Worm (Caenorhabditis elegans) whole organism, mixed stage, embryonic: Measurements from ENCODE around the gene F53G2.2.

Experiments
- M03D4.4 ChIP-seq: sonication (generic microtip); optimal IDR thresholded peaks from 2 replicates; lab custom pipeline; 2017; ENCODE audit warnings: mild to moderate bottlenecking, missing genetic modification characterization, missing compliant biosample characterization
- bed-3 ChIP-seq: fragments of 200-800 bp; sonication (Bioruptor generic); optimal IDR thresholded peaks from 3 replicates; lab custom pipeline; 2018; ENCODE audit warnings: mild to moderate bottlenecking, missing genetic modification characterization, moderate library complexity, missing compliant biosample characterization
- blmp-1 ChIP-seq: fragments of 150-350 bp; optimal IDR thresholded peaks from 2 replicates; lab custom pipeline; 2014; ENCODE audit warnings: missing biosample characterization, missing genetic modification characterization
- ceh-39 ChIP-seq: fragments of 150-350 bp; optimal IDR thresholded peaks from 2 replicates; lab custom pipeline; 2014; ENCODE audit warnings: missing biosample characterization, missing genetic modification characterization
- ceh-43 ChIP-seq: fragments of 200-800 bp; sonication (Bioruptor generic); optimal IDR thresholded peaks from 2 replicates; lab custom pipeline; 2018; ENCODE audit warnings: mild to moderate bottlenecking, missing genetic modification characterization, moderate library complexity, missing compliant biosample characterization
- ceh-83 ChIP-seq: fragments of 200-800 bp; sonication (Bioruptor generic); optimal IDR thresholded peaks from 2 replicates; lab custom pipeline; 2018; ENCODE audit warnings: mild to moderate bottlenecking, missing genetic modification characterization, missing compliant biosample characterization
- ces-1 ChIP-seq: fragments of 150-350 bp; optimal IDR thresholded peaks from 2 replicates; lab custom pipeline; 2014; ENCODE audit warnings: missing biosample characterization, missing genetic modification reagents, missing genetic modification characterization
- cnd-1 ChIP-seq: fragments of 200-800 bp; sonication (Bioruptor generic); optimal IDR thresholded peaks from 2 replicates; lab custom pipeline; 2018; ENCODE audit warnings: mild to moderate bottlenecking, missing genetic modification characterization, missing compliant biosample characterization
- elt-1 ChIP-seq: sonication (generic microtip); optimal IDR thresholded peaks from 2 replicates; lab custom pipeline; 2017; ENCODE audit warnings: missing genetic modification characterization, mild to moderate bottlenecking, missing compliant biosample characterization, antibody characterized with exemption, moderate library complexity, borderline replicate concordance; ENCODE audit not compliant: insufficient read depth
- elt-3 ChIP-seq: fragments of 150-350 bp; optimal IDR thresholded peaks from 2 replicates; lab custom pipeline; 2014; ENCODE audit warnings: missing biosample characterization, missing genetic modification characterization
- flh-1 ChIP-seq: fragments of 200-800 bp; sonication (Bioruptor generic); optimal IDR thresholded peaks from 2 replicates; lab custom pipeline; 2018; ENCODE audit warnings: mild to moderate bottlenecking, missing genetic modification characterization, moderate library complexity, missing compliant biosample characterization
- hlh-1 ChIP-seq: fragments of 150-350 bp; optimal IDR thresholded peaks from 2 replicates; lab custom pipeline; 2014; ENCODE audit warnings: missing biosample characterization, missing genetic modification reagents, missing genetic modification characterization
- lin-13 ChIP-seq: fragments of 150-350 bp; optimal IDR thresholded peaks from 2 replicates; lab custom pipeline; 2014; ENCODE audit warnings: missing biosample characterization, missing genetic modification characterization
- lin-32 ChIP-seq: fragments of 200-800 bp; sonication (Bioruptor generic); optimal IDR thresholded peaks from 2 replicates; lab custom pipeline; 2018; ENCODE audit warnings: mild to moderate bottlenecking, missing genetic modification characterization, missing compliant biosample characterization
- lsy-2 ChIP-seq: fragments of 150-350 bp; optimal IDR thresholded peaks from 2 replicates; lab custom pipeline; 2014; ENCODE audit warnings: missing biosample characterization, missing genetic modification characterization
- mab-5 ChIP-seq: fragments of 150-350 bp; optimal IDR thresholded peaks from 2 replicates; lab custom pipeline; 2014; ENCODE audit warnings: missing biosample characterization, missing genetic modification characterization
- mep-1 ChIP-seq: fragments of 150-350 bp; optimal IDR thresholded peaks from 2 replicates; lab custom pipeline; 2017; ENCODE audit warnings: missing biosample characterization, missing genetic modification reagents, missing genetic modification characterization, inconsistent platforms
- mls-2 ChIP-seq: sonication (generic microtip); optimal IDR thresholded peaks from 2 replicates; lab custom pipeline; 2016; ENCODE audit warnings: mild to moderate bottlenecking, missing genetic modification characterization, moderate library complexity, missing compliant biosample characterization
- nhr-12 ChIP-seq: fragments of 150-350 bp; optimal IDR thresholded peaks from 2 replicates; lab custom pipeline; 2014; ENCODE audit warnings: missing biosample characterization, missing genetic modification characterization
- nhr-2 ChIP-seq: fragments of 150-350 bp; optimal IDR thresholded peaks from 2 replicates; lab custom pipeline; 2014; ENCODE audit warnings: missing biosample characterization, missing genetic modification characterization
- nhr-76 ChIP-seq: sonication (generic microtip); optimal IDR thresholded peaks from 2 replicates; lab custom pipeline; 2017; ENCODE audit warnings: missing biosample characterization, missing genetic modification characterization
- pha-4 ChIP-seq: fragments of 150-350 bp; optimal IDR thresholded peaks from 2 replicates; lab custom pipeline; 2018; ENCODE audit warnings: missing biosample characterization, missing genetic modification reagents, missing genetic modification characterization
- snpc-4 ChIP-seq: fragments of 150-350 bp; optimal IDR thresholded peaks from 2 replicates; lab custom pipeline; 2014; ENCODE audit warnings: missing biosample characterization, missing genetic modification characterization
- sptf-1 ChIP-seq: sonication (generic microtip); optimal IDR thresholded peaks from 2 replicates; lab custom pipeline; 2017; ENCODE audit warnings: mild to moderate bottlenecking, missing genetic modification characterization, moderate library complexity, missing compliant biosample characterization
- tbx-8 ChIP-seq: fragments of 200-800 bp; sonication (Bioruptor generic); optimal IDR thresholded peaks from 2 replicates; lab custom pipeline; 2018; ENCODE audit warnings: mild to moderate bottlenecking, missing genetic modification characterization, moderate library complexity, missing compliant biosample characterization
- unc-39 ChIP-seq: fragments of 150-350 bp; optimal IDR thresholded peaks from 2 replicates; lab custom pipeline; 2014; ENCODE audit warnings: missing biosample characterization, missing genetic modification characterization
- unc-62 ChIP-seq: fragments of 150-350 bp; optimal IDR thresholded peaks from 2 replicates; lab custom pipeline; 2014; ENCODE audit warnings: missing biosample characterization, missing genetic modification reagents, missing genetic modification characterization
- ztf-11 ChIP-seq: fragments of 150-350 bp; optimal IDR thresholded peaks from 2 replicates; lab custom pipeline; 2014; ENCODE audit warnings: missing biosample characterization, missing genetic modification characterization

F53G2.2 gene

DNA sequence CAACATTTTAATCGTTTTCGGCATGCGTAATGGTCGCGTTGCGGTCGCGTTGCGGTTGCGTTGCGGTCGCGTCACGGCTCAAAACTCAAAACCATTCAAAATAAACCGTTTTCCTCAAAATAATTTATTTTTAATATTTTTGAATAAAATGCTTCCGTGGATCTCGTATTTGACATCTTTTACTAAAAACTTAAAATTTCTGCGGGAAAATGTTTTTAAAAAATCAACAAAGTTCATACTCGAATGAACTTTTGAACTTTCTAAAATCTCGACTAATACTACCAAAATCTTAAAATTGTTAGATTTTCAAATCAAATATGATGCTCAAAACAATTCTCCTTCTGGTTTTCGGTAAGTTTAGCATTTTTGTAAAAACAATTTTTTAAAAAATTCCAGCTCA lies at the start of gene F53G2.2:
TSS of gene F53G2.2 (plus strand) at position 301 of the 400 bp plus-strand sequence.
- TF ChIP-seq ceh-43 (no peak), pha-4 (tag; lab: Kevin White, UChicago) (no peak), unc-39 (tag; lab: Kevin White, UChicago) (no peak), lsy-2 (tag; lab: Kevin White, UChicago) (no peak), lin-13 (no peak), ztf-11 (no peak), ces-1 (GFP tag; lab: Kevin White, UChicago) (no peak), flh-1 (GFP tag; lab: Kevin White, UChicago) (no peak), mep-1 (tag; lab: Kevin White, UChicago) (no peak)

DNA sequence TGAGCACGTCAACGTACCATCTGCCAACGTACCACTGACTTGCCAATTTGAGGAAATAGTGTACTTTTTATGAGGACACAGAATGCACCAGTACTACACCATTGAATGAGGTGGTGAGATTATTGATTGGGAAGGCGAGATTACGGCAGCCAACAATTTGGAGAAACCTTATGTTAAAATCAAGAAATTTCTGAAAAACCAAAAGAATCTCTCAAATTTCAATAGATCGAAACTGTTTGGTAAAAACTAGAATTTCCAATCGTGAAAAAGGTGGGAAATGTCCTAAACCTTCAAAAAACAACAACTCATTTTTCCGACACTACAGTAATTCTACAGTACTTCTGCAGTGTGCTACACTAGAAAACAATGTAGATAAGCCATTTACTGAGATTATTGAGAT lies 49.7 kb upstream of the F53G2.2 start, which contains the start of gene ceh-86:
TSS of gene ceh-86 (minus strand) at position 101 of the 400 bp plus-strand sequence.
- TF ChIP-seq nhr-76 (no peak), cnd-1 (tag; lab: Kevin White, UChicago) (peak; percentile 55), ceh-39 (tag; lab: Kevin White, UChicago) (peak; percentile 6)
- TF ChIP-seq, all 35 proteins: peak for 2

DNA sequence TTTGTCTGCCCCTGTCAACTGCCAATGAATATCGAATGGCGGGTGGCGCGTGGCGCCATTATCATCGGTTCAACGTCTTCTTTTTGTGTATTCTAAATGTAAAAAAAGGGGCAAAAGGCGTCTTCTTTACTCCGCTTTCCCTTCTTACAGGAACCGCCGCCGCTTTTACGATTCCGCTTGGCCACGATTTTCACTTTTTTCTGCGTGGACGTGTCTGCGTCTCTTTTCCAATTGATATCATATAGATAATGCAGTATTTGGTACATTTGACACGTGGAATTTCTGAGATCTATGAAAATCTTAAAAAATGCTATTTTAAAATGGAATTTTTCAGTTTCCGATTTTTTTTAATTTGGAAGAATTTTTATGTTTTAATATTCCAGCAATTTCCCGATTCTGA lies 46.2 kb upstream of the F53G2.2 start:
- TF ChIP-seq blmp-1 (tag; lab: Kevin White, UChicago) (peak; percentile 76), ceh-43 (no peak)

DNA sequence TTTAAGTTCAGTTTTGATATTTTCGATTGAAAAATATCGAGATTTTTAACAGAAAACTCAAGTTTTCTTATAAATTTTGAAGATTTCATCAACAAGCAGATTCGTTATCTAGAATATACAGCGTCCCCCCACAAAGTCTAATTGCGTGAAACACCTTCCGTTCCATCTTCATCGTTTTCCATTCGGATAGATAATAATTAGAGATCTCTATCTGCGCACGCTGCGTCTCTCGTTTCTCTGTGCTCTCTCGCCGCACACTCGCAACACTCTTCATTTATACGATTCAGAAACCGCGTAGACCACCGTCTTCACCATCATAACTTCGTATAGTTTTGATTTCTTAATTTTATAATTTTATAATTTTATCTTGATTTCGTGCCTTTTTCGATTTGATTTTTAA lies 45.0 kb upstream of the F53G2.2 start:
- peak; percentile 97 for TF ChIP-seq elt-1
- no peak for TF ChIP-seq unc-39 (tag; lab: Kevin White, UChicago)

DNA sequence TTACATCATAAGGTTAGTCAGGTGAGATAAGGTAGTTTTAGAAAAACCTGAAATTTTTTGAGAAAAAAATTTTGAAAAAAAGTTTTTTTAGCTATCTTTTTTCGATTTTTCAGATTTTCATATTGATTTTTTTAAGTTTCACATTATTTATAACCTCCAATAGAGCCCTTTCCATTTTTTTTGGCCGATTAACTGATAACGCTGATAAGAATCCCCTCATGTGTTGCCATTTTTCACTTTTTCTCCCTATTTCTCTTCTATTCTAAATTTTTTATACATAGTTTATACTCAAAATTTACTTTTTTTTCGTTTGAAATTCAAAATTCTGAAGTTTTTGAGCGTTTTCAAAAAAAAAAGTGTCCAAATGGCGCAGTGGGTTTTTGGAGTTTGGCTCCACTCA lies 43.5 kb upstream of the F53G2.2 start:
- TF ChIP-seq tbx-8 (GFP tag; lab: Kevin White, UChicago) (no peak), nhr-12 (no peak), mab-5 (tag; lab: Kevin White, UChicago) (no peak)
- TF ChIP-seq, all 35 proteins: peak for 0

DNA sequence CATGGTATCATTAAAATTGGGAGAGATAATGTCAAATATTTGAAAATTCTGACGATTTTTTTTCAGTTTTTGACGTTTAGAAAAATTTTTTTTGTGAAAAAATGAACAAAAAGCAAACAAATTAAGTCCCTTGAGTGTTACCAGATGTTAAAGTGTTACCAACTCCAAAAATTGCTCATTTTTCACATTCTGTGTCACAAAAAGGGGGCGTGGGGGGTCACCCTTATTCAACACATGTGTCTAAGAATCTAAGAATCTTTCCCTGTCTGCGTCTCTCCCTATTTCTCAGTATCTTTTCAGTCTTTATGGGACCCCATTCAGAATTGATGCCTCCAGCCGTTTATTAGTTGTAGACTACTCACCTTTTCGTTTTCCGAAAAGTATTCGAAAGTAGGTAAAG lies 42.8 kb upstream of the F53G2.2 start:
- TF ChIP-seq ceh-83 (GFP tag; lab: Kevin White, UChicago) (no peak), mls-2 (tag; lab: Kevin White, UChicago) (no peak)

DNA sequence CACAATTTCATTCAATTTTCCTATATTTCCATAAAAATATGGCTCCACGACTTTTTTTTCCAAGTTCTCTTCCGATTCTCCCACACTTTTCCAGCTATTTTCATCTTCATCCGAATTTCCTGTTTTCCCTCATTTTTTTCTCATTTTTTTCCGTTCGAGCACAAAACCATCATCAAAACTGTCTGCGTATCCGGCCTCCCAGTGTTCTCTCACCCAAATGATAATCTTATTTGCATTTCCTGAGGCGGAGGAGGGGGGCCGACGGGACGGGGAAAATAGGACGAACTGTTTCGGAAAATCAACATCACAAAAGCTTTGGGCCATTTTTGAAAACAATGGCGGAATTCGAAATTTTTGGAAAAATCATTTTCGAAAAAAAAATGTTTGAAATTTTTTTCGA lies 41.4 kb upstream of the F53G2.2 start:
- TF ChIP-seq sptf-1, result no peak
- TF ChIP-seq unc-39 (tag; lab: Kevin White, UChicago), result no peak
- TF ChIP-seq ztf-11, result no peak
- peak; percentile 63 for TF ChIP-seq ces-1 (GFP tag; lab: Kevin White, UChicago)
- TF ChIP-seq snpc-4 (tag; lab: Kevin White, UChicago), result no peak
- TF ChIP-seq lin-32 (GFP tag; lab: Kevin White, UChicago), result no peak
- no peak for TF ChIP-seq mab-5 (tag; lab: Kevin White, UChicago)
- no peak for TF ChIP-seq elt-1

DNA sequence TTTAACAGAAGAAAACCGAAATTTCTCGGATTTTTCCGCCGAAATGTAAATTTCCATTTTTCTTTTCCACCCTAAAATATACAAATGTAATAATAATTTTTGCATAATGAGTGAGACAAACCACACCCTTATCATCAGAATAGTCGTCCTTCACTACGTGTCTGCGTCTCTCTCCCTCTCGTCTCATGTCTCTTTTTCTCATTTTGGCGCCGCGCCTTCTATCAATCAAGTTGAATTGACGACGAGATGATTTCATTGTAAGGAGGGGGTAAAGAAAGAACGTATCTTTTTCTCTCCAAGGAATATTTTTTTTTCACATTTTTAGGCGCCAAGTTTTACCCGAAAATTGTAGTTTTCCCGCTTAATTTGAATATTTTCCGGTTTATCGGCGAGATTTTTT lies 39.5 kb upstream of the F53G2.2 start:
- TF ChIP-seq mab-5 (tag; lab: Kevin White, UChicago) (no peak), elt-3 (tag; lab: Kevin White, UChicago) (no peak), nhr-2 (no peak), nhr-12 (no peak), nhr-76 (no peak), blmp-1 (tag; lab: Kevin White, UChicago) (no peak), bed-3 (GFP tag; lab: Kevin White, UChicago) (no peak), M03D4.4 (tag; lab: Kevin White, UChicago) (no peak), cnd-1 (tag; lab: Kevin White, UChicago) (no peak), ces-1 (GFP tag; lab: Kevin White, UChicago) (no peak), unc-62 (GFP tag; lab: Kevin White, UChicago) (no peak), sptf-1 (no peak), mep-1 (tag; lab: Kevin White, UChicago) (no peak), flh-1 (GFP tag; lab: Kevin White, UChicago) (no peak), hlh-1 (tag; lab: Kevin White, UChicago) (no peak), unc-39 (tag; lab: Kevin White, UChicago) (no peak)
